Worm (Caenorhabditis elegans) whole organism, L4 larva: ENCODE data around the gene cut-5.

Experiments used
- daf-12 ChIP-seq: fragments of 150-350 bp; optimal IDR thresholded peaks from 2 replicates; lab custom pipeline; 2014; ENCODE audit warnings: missing biosample characterization, missing genetic modification reagents, missing genetic modification characterization
- duxl-1 ChIP-seq: sonication (generic microtip); optimal IDR thresholded peaks from 2 replicates; lab custom pipeline; 2016; ENCODE audit warnings: mild to moderate bottlenecking, missing genetic modification characterization, moderate library complexity, missing compliant biosample characterization; ENCODE audit not compliant: poor library complexity
- egl-27 ChIP-seq: sonication (generic microtip); optimal IDR thresholded peaks from 3 replicates; lab custom pipeline; 2017; ENCODE audit warnings: missing biosample characterization, missing genetic modification reagents, missing genetic modification characterization
- fkh-10 ChIP-seq: fragments of 150-350 bp; optimal IDR thresholded peaks from 2 replicates; lab custom pipeline; 2014; ENCODE audit warnings: missing biosample characterization, missing genetic modification reagents, missing genetic modification characterization
- hlh-11 ChIP-seq: fragments of 200-800 bp; sonication (Bioruptor generic); optimal IDR thresholded peaks from 2 replicates; lab custom pipeline; 2018; ENCODE audit warnings: mild to moderate bottlenecking, missing genetic modification characterization, missing compliant biosample characterization
- mep-1 ChIP-seq: fragments of 150-350 bp; sonication (generic microtip); optimal IDR thresholded peaks from 3 replicates; lab custom pipeline; 2014; ENCODE audit warnings: missing biosample characterization, missing genetic modification characterization
- nhr-10 ChIP-seq: fragments of 150-350 bp; optimal IDR thresholded peaks from 2 replicates; lab custom pipeline; 2014; ENCODE audit warnings: missing biosample characterization, missing genetic modification characterization
- nhr-237 ChIP-seq: sonication (generic microtip); optimal IDR thresholded peaks from 2 replicates; lab custom pipeline; 2017; ENCODE audit warnings: missing biosample characterization, missing genetic modification characterization
- sdz-12 ChIP-seq: fragments of 200-800 bp; sonication (Bioruptor generic); optimal IDR thresholded peaks from 2 replicates; lab custom pipeline; 2018; ENCODE audit warnings: mild to moderate bottlenecking, missing genetic modification characterization, missing compliant biosample characterization
- set-16 ChIP-seq: fragments of 200-800 bp; sonication (Bioruptor generic); IDR thresholded peaks from 2 replicates; pipeline ENCODE4 v1.3.6; 2022; ENCODE audit warnings: missing genetic modification reagents, missing genetic modification characterization, missing compliant biosample characterization
- skn-1 ChIP-seq: fragments of 150-350 bp; optimal IDR thresholded peaks from 2 replicates; lab custom pipeline; 2014; ENCODE audit warnings: missing biosample characterization, missing genetic modification characterization
- snpc-1.2 ChIP-seq: fragments of 200-800 bp; sonication (Bioruptor generic); IDR thresholded peaks from 2 replicates; pipeline ENCODE4 v1.3.6; 2022; ENCODE audit warnings: missing genetic modification reagents, missing genetic modification characterization, missing compliant biosample characterization
- snpc-4 ChIP-seq: fragments of 150-350 bp; optimal IDR thresholded peaks from 2 replicates; lab custom pipeline; 2014; ENCODE audit warnings: missing biosample characterization, missing genetic modification characterization
- unc-62 ChIP-seq, 3 experiments: fragments of 150-350 bp in 1 of 3; sonication (generic microtip); optimal IDR thresholded peaks in 2 of 3; peaks in 1 of 3; 1 replicate in 1 of 3; 2 replicates in 2 of 3; lab custom pipeline; 2014 to 2017; ENCODE audit warnings: missing biosample characterization in 3 of 3, missing genetic modification characterization in 3 of 3, missing genetic modification reagents in 3 of 3, missing genotype in 1 of 3

DNA sequence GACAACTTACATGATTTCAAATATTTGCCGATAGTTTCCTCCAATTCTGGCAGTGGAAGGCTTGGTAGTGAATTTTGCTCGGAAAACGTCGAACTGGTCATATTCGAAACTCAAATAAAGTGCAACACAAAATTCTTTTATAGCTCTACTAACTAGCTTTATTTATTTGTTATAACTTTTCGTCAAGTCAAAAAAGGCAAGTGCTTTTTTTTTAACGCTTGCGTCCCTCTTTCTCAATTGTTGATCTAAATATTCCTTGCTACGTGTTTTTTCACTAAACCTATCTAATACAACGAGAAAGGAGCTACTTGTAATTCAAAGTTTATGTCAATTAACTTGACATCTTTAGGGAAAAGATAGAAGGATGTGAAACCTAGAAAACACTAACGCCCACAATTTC lies 27.6 kb downstream of the cut-5 start, which contains the start of gene F41E7.6:
- TF ChIP-seq snpc-1.2 (GFP tag; lab: Robert Waterston, UW), result no peak
- TF ChIP-seq skn-1, result no peak
- no peak for TF ChIP-seq duxl-1 (tag; lab: Kevin White, UChicago)
- no peak for TF ChIP-seq snpc-4 (tag; lab: Kevin White, UChicago)
- TF ChIP-seq hlh-11, result no peak
- TF ChIP-seq fkh-10 (GFP tag; lab: Kevin White, UChicago), result no peak
- TF ChIP-seq mep-1 (tag; lab: Kevin White, UChicago), result no peak
- no peak for TF ChIP-seq unc-62 (GFP tag; optimal IDR thresholded peaks at IDR 0.05 in 1 of 2; lab: Kevin White, UChicago)
- TF ChIP-seq unc-62 (tag; optimal IDR thresholded peaks at IDR 0.05; lab: Kevin White, UChicago), result no peak
- TF ChIP-seq nhr-237, result no peak
- TF ChIP-seq egl-27 (tag; lab: Kevin White, UChicago), result no peak
- no peak for TF ChIP-seq nhr-10 (tag; lab: Kevin White, UChicago)
- no peak for TF ChIP-seq daf-12 (tag; lab: Kevin White, UChicago)
- no peak for TF ChIP-seq set-16 (GFP tag; lab: Robert Waterston, UW)
- no peak for TF ChIP-seq sdz-12
